Worm (Caenorhabditis elegans) whole organism, midembryonic: ENCODE measurements around the gene plpr-1.

Experiments
- cog-1 ChIP-seq: sonication (generic microtip); optimal IDR thresholded peaks from 2 replicates; lab custom pipeline; 2016; ENCODE audit warnings: missing genetic modification characterization, missing compliant biosample characterization
- flt-1 ChIP-seq: fragments of 200-800 bp; sonication (Bioruptor generic); IDR thresholded peaks from 2 replicates; pipeline ENCODE4 v1.3.6; 2022; ENCODE audit warnings: missing genetic modification characterization, missing compliant biosample characterization
- med-1 ChIP-seq: sonication (generic microtip); optimal IDR thresholded peaks from 2 replicates; lab custom pipeline; 2017; ENCODE audit warnings: missing genetic modification characterization, mild to moderate bottlenecking, missing compliant biosample characterization, antibody characterized with exemption, missing genetic modification reagents; ENCODE audit not compliant: insufficient read depth
- ref-1 ChIP-seq: fragments of 200-800 bp; sonication (Bioruptor generic); conservative IDR thresholded peaks from 2 replicates; pipeline ENCODE4 v1.3.6; 2022; ENCODE audit warnings: missing genetic modification reagents, missing genetic modification characterization, missing compliant biosample characterization
- ztf-23 ChIP-seq: fragments of 200-800 bp; sonication (Bioruptor generic); IDR thresholded peaks from 2 replicates; pipeline ENCODE4 v1.3.6; 2022; ENCODE audit warnings: missing genetic modification reagents, missing genetic modification characterization, missing compliant biosample characterization
- ztf-29 ChIP-seq: fragments of 200-800 bp; sonication (Bioruptor generic); IDR thresholded peaks from 2 replicates; pipeline ENCODE4 v1.3.6; 2022; ENCODE audit warnings: missing genetic modification reagents, missing genetic modification characterization, missing compliant biosample characterization

DNA sequence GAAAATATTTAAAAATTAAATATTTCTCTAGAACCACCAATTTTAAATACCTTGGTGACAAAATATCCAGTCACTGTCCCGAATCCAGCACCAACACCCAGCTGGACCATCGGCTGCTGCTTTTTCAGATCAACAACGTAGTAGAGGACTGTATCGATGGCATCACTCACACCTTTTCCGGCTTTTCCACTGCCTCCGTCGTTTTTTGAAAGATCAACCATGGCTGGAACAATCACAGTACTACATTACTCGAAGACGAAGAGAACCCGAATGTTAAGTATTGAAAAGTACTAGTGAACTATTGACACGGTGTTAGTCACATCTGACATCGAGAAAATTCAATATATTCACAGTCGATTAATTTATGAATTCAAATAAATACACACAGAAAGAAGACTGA is 15.0 kb downstream of the plpr-1 start, which contains the start of gene fndc-1:
- TF ChIP-seq ref-1 (GFP tag; lab: Robert Waterston, UW) = no peak
- TF ChIP-seq cog-1 = no peak
- no peak for TF ChIP-seq med-1
- TF ChIP-seq ztf-23 (GFP tag; lab: Robert Waterston, UW) = no peak
- TF ChIP-seq flt-1 (GFP tag; lab: Robert Waterston, UW) = no peak
- no peak for TF ChIP-seq ztf-29 (GFP tag; lab: Robert Waterston, UW)
